Worm (Caenorhabditis elegans): Measurements from ENCODE around the gene srz-54.

Gene srz-54

DNA sequence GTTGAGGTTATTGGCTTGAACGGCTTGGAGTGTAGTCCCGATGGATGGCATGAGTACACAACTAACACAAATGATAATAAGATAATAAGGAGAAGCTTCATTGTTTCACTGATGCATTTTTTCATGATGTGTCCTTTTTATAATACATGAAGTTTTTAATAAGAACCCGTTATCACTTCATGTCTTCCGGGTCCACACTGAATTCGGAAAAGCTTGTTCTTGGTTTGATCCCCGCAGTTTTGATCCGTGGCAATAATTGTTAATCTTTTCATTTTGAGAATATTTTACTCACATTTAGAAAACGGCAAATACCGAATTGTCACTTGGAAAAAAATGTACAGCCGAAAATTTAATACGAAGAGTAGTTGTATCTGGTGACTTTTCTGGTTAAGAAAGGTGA, 8.1 kb downstream of the srz-54 start, which contains the start of gene Y102A5C.27:
TSS of gene Y102A5C.27 (minus strand) at position 101 of the 400 bp plus-strand sequence.
- TF ChIP-seq nhr-28 (tag; optimal IDR thresholded peaks at IDR 0.05) (no peak), nhr-12 (tag; optimal IDR thresholded peaks at IDR 0.05) (no peak), elt-3 (tag; optimal IDR thresholded peaks at IDR 0.05) (no peak), unc-120 (tag; optimal IDR thresholded peaks at IDR 0.05; ENCODE audit: poor library complexity, severe bottlenecking) (no peak), blmp-1 (tag; optimal IDR thresholded peaks at IDR 0.05) (no peak), snpc-4 (tag; optimal IDR thresholded peaks at IDR 0.05) (no peak), ham-2 (GFP tag; optimal IDR thresholded peaks at IDR 0.05) (no peak), mls-2 (tag; optimal IDR thresholded peaks at IDR 0.05) (no peak), ceh-83 (GFP tag; optimal IDR thresholded peaks at IDR 0.05) (no peak), tbx-8 (GFP tag; optimal IDR thresholded peaks at IDR 0.05) (no peak), nhr-237 (tag; optimal IDR thresholded peaks at IDR 0.05) (no peak), mep-1 (tag; optimal IDR thresholded peaks at IDR 0.05) (no peak), hlh-1 (tag; optimal IDR thresholded peaks at IDR 0.05) (no peak), drap-1 (GFP tag; optimal IDR thresholded peaks at IDR 0.05) (no peak), zip-8 (tag; optimal IDR thresholded peaks at IDR 0.05) (no peak), nhr-2 (tag; optimal IDR thresholded peaks at IDR 0.05) (no peak), lsy-2 (tag; optimal IDR thresholded peaks at IDR 0.05) (no peak), bed-3 (GFP tag; optimal IDR thresholded peaks at IDR 0.05) (no peak), sem-2 (GFP tag; optimal IDR thresholded peaks at IDR 0.05) (no peak), elt-1 (tag; optimal IDR thresholded peaks at IDR 0.05; ENCODE audit: borderline replicate concordance, insufficient read depth) (no peak)

DNA sequence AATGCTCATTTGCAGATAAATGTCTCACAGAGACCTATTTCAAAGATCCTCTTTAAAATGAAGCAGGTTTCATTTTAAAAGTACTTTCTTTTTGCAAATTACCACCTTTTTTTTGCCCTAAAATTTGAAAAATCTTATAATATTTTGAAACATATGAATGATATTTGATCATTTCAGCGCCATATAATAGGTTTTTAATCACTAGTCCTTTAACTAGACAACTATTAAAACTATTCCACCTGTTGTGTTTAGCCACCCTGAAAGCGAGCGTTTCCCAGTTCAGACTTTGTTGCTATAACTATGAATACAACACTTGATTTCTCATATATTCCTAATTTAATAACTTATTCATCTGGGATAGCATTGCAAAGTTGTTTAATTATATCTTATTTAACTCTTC, 11.3 kb downstream of the srz-54 start, which contains the start of gene srz-95:
TSS of gene srz-95 (plus strand) at position 301 of the 400 bp plus-strand sequence.
- TF ChIP-seq sptf-1 (tag; optimal IDR thresholded peaks at IDR 0.05) (no peak), unc-62 (GFP tag; optimal IDR thresholded peaks at IDR 0.05) (no peak), ceh-43 (GFP tag; optimal IDR thresholded peaks at IDR 0.05) (no peak), lsy-2 (tag; optimal IDR thresholded peaks at IDR 0.05) (no peak), mls-2 (tag; optimal IDR thresholded peaks at IDR 0.05) (no peak), nhr-237 (tag; optimal IDR thresholded peaks at IDR 0.05) (no peak), ham-2 (GFP tag; optimal IDR thresholded peaks at IDR 0.05) (no peak), pha-4 (tag; optimal IDR thresholded peaks at IDR 0.05) (no peak), unc-39 (tag; optimal IDR thresholded peaks at IDR 0.05) (no peak), flh-1 (GFP tag; optimal IDR thresholded peaks at IDR 0.05) (no peak), ztf-11 (tag; optimal IDR thresholded peaks at IDR 0.05) (no peak), hlh-1 (tag; optimal IDR thresholded peaks at IDR 0.05) (no peak), elt-1 (tag; optimal IDR thresholded peaks at IDR 0.05; ENCODE audit: borderline replicate concordance, insufficient read depth) (no peak), ces-1 (GFP tag; optimal IDR thresholded peaks at IDR 0.05) (no peak), nhr-28 (tag; optimal IDR thresholded peaks at IDR 0.05) (no peak), drap-1 (GFP tag; optimal IDR thresholded peaks at IDR 0.05) (no peak), cnd-1 (tag; optimal IDR thresholded peaks at IDR 0.05) (no peak), elt-3 (tag; optimal IDR thresholded peaks at IDR 0.05) (no peak)

DNA sequence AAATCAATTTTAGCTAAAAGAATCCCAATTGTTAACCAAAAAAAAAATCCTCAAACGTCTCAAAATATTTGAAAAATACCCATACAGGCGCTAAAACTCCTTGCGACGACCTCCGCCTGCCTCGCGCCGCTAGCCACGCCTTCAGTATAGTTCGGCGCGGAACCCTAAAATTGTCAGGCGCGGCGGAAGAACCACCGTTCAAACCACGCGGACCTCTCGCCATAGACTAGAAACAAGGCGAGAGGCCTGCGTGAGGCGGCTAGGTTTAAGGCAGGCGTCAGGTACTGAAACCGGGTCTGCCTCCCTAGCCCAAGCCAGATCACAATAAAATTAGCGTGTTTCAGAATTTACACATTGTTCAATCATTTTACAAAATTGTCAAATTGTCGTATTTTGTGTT, 11.9 kb downstream of the srz-54 start:
- TF ChIP-seq ceh-39 (tag; optimal IDR thresholded peaks at IDR 0.05) (no peak), unc-39 (tag; optimal IDR thresholded peaks at IDR 0.05) (no peak), nhr-28 (tag; optimal IDR thresholded peaks at IDR 0.05) (no peak), ceh-83 (GFP tag; optimal IDR thresholded peaks at IDR 0.05) (no peak), blmp-1 (tag; optimal IDR thresholded peaks at IDR 0.05) (no peak), pha-4 (tag; optimal IDR thresholded peaks at IDR 0.05) (no peak), lsy-2 (tag; optimal IDR thresholded peaks at IDR 0.05) (no peak), unc-62 (GFP tag; optimal IDR thresholded peaks at IDR 0.05) (no peak), M03D4.4 (tag; optimal IDR thresholded peaks at IDR 0.05) (no peak)

DNA sequence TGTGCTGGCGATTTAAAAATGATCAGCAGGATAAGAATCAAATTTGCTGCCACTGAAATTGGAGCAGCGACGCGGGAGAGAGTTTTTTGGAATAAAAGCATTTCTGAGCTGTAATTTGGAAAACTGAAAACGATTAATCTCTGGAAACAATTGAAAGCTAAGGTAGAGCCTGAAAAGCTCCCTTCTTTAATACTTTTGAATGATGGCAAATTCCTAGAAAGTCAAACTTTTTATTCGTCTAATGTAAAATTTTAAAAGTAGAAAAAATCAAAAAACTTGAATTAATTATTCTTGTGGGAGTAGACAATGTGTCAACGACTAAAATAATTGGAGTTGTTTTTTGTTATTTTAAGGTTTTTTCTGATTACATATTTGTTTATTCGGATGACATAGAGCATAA, 19.7 kb downstream of the srz-54 start, which contains the start of gene str-217:
TSS of gene str-217 (minus strand) at position 101 of the 400 bp plus-strand sequence.
- TF ChIP-seq unc-120 (tag; optimal IDR thresholded peaks at IDR 0.05; ENCODE audit: poor library complexity, severe bottlenecking), result no peak
- TF ChIP-seq ztf-11 (tag; optimal IDR thresholded peaks at IDR 0.05), result no peak
- TF ChIP-seq elt-1 (tag; optimal IDR thresholded peaks at IDR 0.05; ENCODE audit: borderline replicate concordance, insufficient read depth), result no peak
- no peak for TF ChIP-seq lsy-2 (tag; optimal IDR thresholded peaks at IDR 0.05)
- TF ChIP-seq bed-3 (GFP tag; optimal IDR thresholded peaks at IDR 0.05), result no peak
- no peak for TF ChIP-seq unc-39 (tag; optimal IDR thresholded peaks at IDR 0.05)
- TF ChIP-seq ces-1 (GFP tag; optimal IDR thresholded peaks at IDR 0.05), result no peak
- no peak for TF ChIP-seq ham-2 (GFP tag; optimal IDR thresholded peaks at IDR 0.05)
- no peak for TF ChIP-seq drap-1 (GFP tag; optimal IDR thresholded peaks at IDR 0.05)
- TF ChIP-seq zip-8 (tag; optimal IDR thresholded peaks at IDR 0.05), result no peak
- no peak for TF ChIP-seq ceh-39 (tag; optimal IDR thresholded peaks at IDR 0.05)
- TF ChIP-seq sptf-1 (tag; optimal IDR thresholded peaks at IDR 0.05), result no peak
- no peak for TF ChIP-seq lin-13 (tag; optimal IDR thresholded peaks at IDR 0.05)
- no peak for TF ChIP-seq lin-32 (GFP tag; optimal IDR thresholded peaks at IDR 0.05)

Measured in whole organism, mixed stage, embryonic.